Fruit fly (Drosophila melanogaster): ENCODE data around the gene Taf4.

- TF ChIP-seq CG10147 (GFP tag; optimal IDR thresholded peaks at IDR 0.05), result no peak
- no peak for TF ChIP-seq ab (GFP tag; optimal IDR thresholded peaks at IDR 0.05)
- TF ChIP-seq Oli (tag; optimal IDR thresholded peaks at IDR 0.05), result no peak
- no peak for TF ChIP-seq br (optimal IDR thresholded peaks at IDR 0.05)
- no peak for TF ChIP-seq CG10565 (GFP tag; optimal IDR thresholded peaks at IDR 0.05)
- no peak for TF ChIP-seq lola (GFP tag; optimal IDR thresholded peaks at IDR 0.05)
- TF ChIP-seq HLH54F (GFP tag; optimal IDR thresholded peaks at IDR 0.05), result no peak
- no peak for TF ChIP-seq E2f1 (GFP tag; IDR thresholded peaks at IDR 0.05)
Observed at dm6 chr3L:16121791-16122190, 8.8 kb downstream of the Taf4 start, which contains the start of gene Strump.

Data from whole organism, embryonic.